Fruit fly (Drosophila melanogaster): ENCODE measurements around the gene CG44000.

The CG44000 gene

DNA sequence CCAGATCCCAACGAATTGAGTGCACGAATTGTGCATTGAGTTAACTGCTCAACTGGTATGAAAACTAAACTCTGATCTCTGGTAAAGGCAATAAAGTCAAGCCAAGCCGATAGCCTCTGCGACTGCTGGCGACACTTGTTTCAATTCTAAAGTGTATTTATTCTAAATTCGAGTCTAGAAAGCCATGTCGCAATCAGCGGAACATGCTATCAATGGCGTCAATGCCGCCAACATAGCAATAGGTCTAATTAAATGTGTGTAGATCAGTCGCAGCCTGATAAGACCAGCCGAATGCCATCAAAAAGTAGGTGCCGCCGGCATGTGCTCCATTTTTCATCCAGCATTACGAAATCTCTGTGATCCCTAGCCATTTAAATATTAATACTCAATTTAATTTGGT, 17.5 kb upstream of the CG44000 start:
- TF ChIP-seq N (GFP tag; optimal IDR thresholded peaks at IDR 0.05) (no peak), h (GFP tag; optimal IDR thresholded peaks at IDR 0.05) (no peak), sage (GFP tag; optimal IDR thresholded peaks at IDR 0.05) (no peak), dsf (GFP tag; optimal IDR thresholded peaks at IDR 0.05; ENCODE audit: borderline replicate concordance) (no peak), Vsx2 (GFP tag; optimal IDR thresholded peaks at IDR 0.05; ENCODE audit: partially characterized antibody) (no peak)

DNA sequence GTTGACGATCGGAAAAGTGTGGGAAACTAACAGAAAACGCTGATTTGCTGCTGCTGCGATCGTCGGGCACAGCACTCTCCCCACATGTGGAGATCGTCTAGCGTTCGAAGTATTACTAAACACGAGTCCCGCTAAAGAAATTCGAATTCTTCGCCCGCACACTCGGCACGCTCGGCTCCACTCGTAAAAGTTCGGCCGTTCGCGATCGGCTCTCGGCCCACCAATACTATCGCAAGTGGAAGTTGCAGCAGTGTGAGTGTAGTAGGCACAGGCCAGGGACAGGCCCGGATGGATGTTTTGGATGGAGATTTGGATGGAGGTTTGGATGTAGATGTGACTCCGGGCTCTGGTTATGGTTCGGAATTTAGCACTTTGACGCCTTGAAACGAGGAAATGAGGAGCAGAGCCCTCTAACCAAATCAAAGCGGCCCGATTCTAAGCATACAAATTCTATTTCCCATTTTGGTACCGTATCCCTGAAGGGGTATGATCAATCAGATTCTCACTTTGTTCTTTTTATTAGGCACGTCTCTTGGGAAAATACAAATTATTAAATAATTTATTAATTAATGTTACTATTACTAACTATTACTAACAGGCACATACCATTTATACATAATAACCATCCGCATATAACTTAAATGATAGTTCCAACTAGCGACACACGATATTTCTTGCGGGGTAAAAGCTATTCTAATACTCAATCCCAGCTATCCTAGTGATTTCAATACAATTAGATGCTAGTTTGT, 15.6 kb upstream of the CG44000 start:
- no peak for TF ChIP-seq woc (GFP tag; optimal IDR thresholded peaks at IDR 0.05)
- no peak for TF ChIP-seq Rel (GFP tag; optimal IDR thresholded peaks at IDR 0.05)
- peak; percentile 10 for TF ChIP-seq Rel (tag; optimal IDR thresholded peaks at IDR 0.05)

DNA sequence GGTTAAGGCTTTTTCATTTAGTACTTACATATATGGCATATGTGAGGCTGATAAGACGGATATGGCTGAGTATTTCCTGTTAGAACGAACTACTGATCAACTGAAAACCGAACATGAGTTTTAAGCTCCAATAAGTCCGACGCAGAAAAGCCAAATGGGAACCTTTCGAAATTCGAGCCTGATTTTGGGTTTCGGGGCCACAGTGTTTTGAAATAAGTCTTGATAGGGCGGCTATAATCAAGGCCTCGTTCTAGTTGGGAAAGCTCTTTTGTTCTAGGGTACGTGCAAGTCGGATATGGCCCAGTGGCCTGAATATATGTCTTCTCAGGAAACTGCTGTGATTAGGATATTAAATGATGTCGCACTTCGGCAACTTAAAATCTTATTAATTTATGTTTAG, 15.0 kb upstream of the CG44000 start, which contains the start of gene vkg:
TSS of gene vkg (minus strand) at position 101 of the 400 bp plus-strand sequence.
- TF ChIP-seq GATAd (GFP tag; optimal IDR thresholded peaks at IDR 0.05) (no peak), lola (GFP tag; optimal IDR thresholded peaks at IDR 0.05) (no peak), foxo (GFP tag; optimal IDR thresholded peaks at IDR 0.05) (no peak), CG32264 (GFP tag; optimal IDR thresholded peaks at IDR 0.05) (no peak), dl (GFP tag; optimal IDR thresholded peaks at IDR 0.05; ENCODE audit: insufficient read depth in 1 of 2, partially characterized antibody in 2 of 2) (no peak), Mio (GFP tag; optimal IDR thresholded peaks at IDR 0.05) (no peak), Myc (optimal IDR thresholded peaks at IDR 0.05) (no peak), fru (GFP tag; optimal IDR thresholded peaks at IDR 0.05) (no peak), Jra (GFP tag; optimal IDR thresholded peaks at IDR 0.05) (no peak), sage (GFP tag; optimal IDR thresholded peaks at IDR 0.05) (no peak), HLH106 (tag; optimal IDR thresholded peaks at IDR 0.05) (no peak), Hnf4 (GFP tag; optimal IDR thresholded peaks at IDR 0.05) (no peak), Dfd (GFP tag; optimal IDR thresholded peaks at IDR 0.05) (no peak), ey (GFP tag; optimal IDR thresholded peaks at IDR 0.05) (no peak)

DNA sequence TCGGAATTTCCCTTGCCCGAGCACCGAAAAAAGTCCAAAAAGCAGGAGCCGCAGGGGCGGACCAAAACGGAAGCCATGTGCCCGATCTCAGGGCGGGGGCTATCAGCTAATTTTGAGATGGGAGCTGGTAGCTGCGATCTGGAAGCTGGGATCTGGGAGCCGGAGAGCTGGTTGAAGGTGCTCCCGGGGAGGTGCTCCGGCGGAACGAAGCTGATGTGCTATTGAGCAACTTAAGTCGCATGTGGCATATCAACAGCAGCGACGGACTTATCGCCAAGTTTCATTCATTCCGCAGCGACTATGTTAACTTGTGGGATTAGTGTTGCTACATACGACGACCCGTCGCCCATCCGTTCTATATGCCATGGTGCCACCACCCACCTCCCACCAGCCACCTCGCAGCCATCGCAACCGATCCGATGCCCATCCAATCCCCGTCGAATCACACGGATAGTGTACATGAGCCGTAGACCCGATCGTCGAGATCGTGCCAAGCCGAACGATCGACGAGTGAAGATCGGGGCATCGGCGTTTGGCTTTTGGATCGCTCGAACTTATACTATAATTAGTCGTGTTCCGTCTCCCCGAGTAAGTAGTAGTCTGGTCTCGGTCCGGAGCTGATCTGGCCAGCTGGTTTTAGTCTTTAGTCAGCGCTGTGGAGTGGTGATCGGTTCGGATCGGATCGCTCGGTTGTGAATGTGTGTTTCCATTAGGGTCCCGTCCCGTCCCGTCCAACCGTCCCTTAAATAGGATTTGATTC, 13.8 kb upstream of the CG44000 start, which contains the start of gene Col4a1:
TSS of gene Col4a1 (plus strand) at position 561 of the 760 bp plus-strand sequence.
- TF ChIP-seq h (GFP tag; optimal IDR thresholded peaks at IDR 0.05) (no peak), dsf (GFP tag; optimal IDR thresholded peaks at IDR 0.05; ENCODE audit: borderline replicate concordance) (no peak), Myc (optimal IDR thresholded peaks at IDR 0.05) (no peak), Rel (GFP tag; optimal IDR thresholded peaks at IDR 0.05) (no peak), Rel (tag; optimal IDR thresholded peaks at IDR 0.05) (peak; percentile 2), HLH106 (tag; optimal IDR thresholded peaks at IDR 0.05) (no peak), psq (GFP tag; optimal IDR thresholded peaks at IDR 0.05) (no peak)

- TF ChIP-seq Hr83 (GFP tag; optimal IDR thresholded peaks at IDR 0.05; ENCODE audit: poor library complexity, severe bottlenecking) = no peak
- no peak for TF ChIP-seq h (GFP tag; optimal IDR thresholded peaks at IDR 0.05)
- no peak for TF ChIP-seq jim (GFP tag; optimal IDR thresholded peaks at IDR 0.05)
- TF ChIP-seq brk (GFP tag; optimal IDR thresholded peaks at IDR 0.05) = no peak
- no peak for TF ChIP-seq Dfd (GFP tag; optimal IDR thresholded peaks at IDR 0.05)
- TF ChIP-seq dl (GFP tag; optimal IDR thresholded peaks at IDR 0.05; ENCODE audit: insufficient read depth in 1 of 2, partially characterized antibody in 2 of 2) = no peak
Observed at dm6 chr2L:5029809-5030108, 13.3 kb upstream of the CG44000 start.

DNA sequence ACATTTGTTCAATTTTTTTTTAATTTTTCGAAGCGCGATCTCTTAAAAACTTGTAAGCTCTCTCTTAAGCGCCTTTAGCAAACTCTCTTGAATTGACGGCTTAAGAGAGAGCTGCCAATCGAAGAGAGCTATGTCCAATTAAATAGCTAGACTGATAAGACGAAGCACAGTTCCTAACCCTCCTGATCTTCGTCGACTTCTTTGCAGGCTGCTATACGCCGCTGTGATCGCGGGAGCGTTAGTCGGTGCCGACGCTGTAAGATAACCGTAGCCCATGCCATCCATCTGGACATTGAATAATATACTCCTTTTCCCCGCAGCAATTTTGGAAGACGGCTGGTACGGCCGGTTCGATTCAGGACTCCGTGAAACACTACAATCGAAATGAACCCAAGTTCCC, 12.5 kb upstream of the CG44000 start:
- no peak for TF ChIP-seq GATAd (GFP tag; optimal IDR thresholded peaks at IDR 0.05)
- TF ChIP-seq psq (GFP tag; optimal IDR thresholded peaks at IDR 0.05) = no peak
- no peak for TF ChIP-seq sv (GFP tag; optimal IDR thresholded peaks at IDR 0.05)
- TF ChIP-seq lola (GFP tag; optimal IDR thresholded peaks at IDR 0.05) = no peak
- no peak for TF ChIP-seq brk (GFP tag; optimal IDR thresholded peaks at IDR 0.05)
- TF ChIP-seq Abd-B (GFP tag; optimal IDR thresholded peaks at IDR 0.05) = no peak
- no peak for TF ChIP-seq Sp1 (GFP tag; optimal IDR thresholded peaks at IDR 0.05)
- TF ChIP-seq Hr78 (GFP tag; optimal IDR thresholded peaks at IDR 0.05) = no peak
- no peak for TF ChIP-seq N (GFP tag; optimal IDR thresholded peaks at IDR 0.05)
